Worm (Caenorhabditis elegans) whole organism, early embryonic: Measurements from ENCODE around the gene K10D2.8.

Experiments
- ama-1 ChIP-seq: fragments of 150-350 bp; optimal IDR thresholded peaks from 2 replicates; lab custom pipeline; 2014
- hnd-1 ChIP-seq: sonication (generic microtip); optimal IDR thresholded peaks from 2 replicates; lab custom pipeline; 2016; ENCODE audit warnings: missing genetic modification characterization, missing compliant biosample characterization

DNA sequence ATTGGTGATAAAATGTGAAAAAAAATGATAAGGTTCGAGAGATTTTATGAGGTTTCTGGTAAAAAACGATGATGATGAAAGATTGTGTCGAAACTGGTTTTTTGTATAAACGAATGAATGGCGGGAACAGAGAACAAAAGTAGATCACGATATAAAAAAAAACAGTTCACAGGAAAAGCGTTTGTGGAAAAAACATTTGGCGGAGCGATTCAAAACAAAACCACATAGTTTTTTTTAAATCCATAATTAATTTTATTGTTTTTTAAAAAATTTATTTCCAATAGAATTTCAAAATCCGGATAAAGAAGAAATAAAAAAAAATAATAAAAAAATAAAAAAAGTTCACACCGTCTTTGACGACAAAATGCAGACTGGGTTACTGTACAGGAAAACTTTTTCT is 26.8 kb downstream of the K10D2.8 start, which contains the start of gene ZC155.4:
- no peak for TF ChIP-seq ama-1 (lab: Kevin White, UChicago)
- no peak for TF ChIP-seq hnd-1 (tag; lab: Kevin White, UChicago)
